Fruit fly (Drosophila melanogaster) whole organism, wandering third instar larva: ENCODE measurements around the gene Gs1l.
A peak's percentile ranks its signal among the peaks of the same experiment; 100 is the strongest.

Source experiments
- Abd-B ChIP-seq: fragments of >200 bp; optimal IDR thresholded peaks from 2 replicates; lab custom pipeline; 2017; ENCODE audit warnings: missing biosample characterization, missing genetic modification characterization
- CG32264 ChIP-seq: fragments of 200-800 bp; sonication (Bioruptor generic); optimal IDR thresholded peaks from 2 replicates; lab custom pipeline; 2016; ENCODE audit warnings: missing biosample characterization, missing genetic modification characterization
- CG9705 ChIP-seq: fragments of 200-800 bp; sonication (Bioruptor generic); optimal IDR thresholded peaks from 2 replicates; lab custom pipeline; 2018; ENCODE audit warnings: missing biosample characterization, mild to moderate bottlenecking, missing genetic modification characterization
- CrebA ChIP-seq: fragments of 200-800 bp; sonication (Bioruptor generic); optimal IDR thresholded peaks from 2 replicates; lab custom pipeline; 2016; ENCODE audit warnings: missing biosample characterization, mild to moderate bottlenecking, missing genetic modification characterization, borderline replicate concordance
- Dfd ChIP-seq: fragments of >200 bp; optimal IDR thresholded peaks from 2 replicates; lab custom pipeline; 2017; ENCODE audit warnings: missing biosample characterization, missing genetic modification characterization
- Dif ChIP-seq: fragments of 200-275, 200-300 bp; sonication (Bioruptor generic); optimal IDR thresholded peaks from 2 replicates; lab custom pipeline; 2018; ENCODE audit warnings: missing biosample characterization, missing genetic modification characterization; ENCODE audit not compliant: partially characterized antibody
- GATAd ChIP-seq: sonication (Bioruptor generic); optimal IDR thresholded peaks from 2 replicates; lab custom pipeline; 2016; ENCODE audit warnings: missing biosample characterization, missing genetic modification characterization
- HLH106 ChIP-seq: fragments of 200-800 bp; optimal IDR thresholded peaks from 3 replicates; lab custom pipeline; 2019; ENCODE audit warnings: missing biosample characterization, mild to moderate bottlenecking, missing genetic modification characterization, moderate library complexity
- Hnf4 ChIP-seq: fragments of 200-800 bp; sonication (Bioruptor generic); optimal IDR thresholded peaks from 2 replicates; lab custom pipeline; 2016; ENCODE audit warnings: missing biosample characterization, mild to moderate bottlenecking, missing genetic modification characterization
- Hr78 ChIP-seq: fragments of >200 bp; optimal IDR thresholded peaks from 2 replicates; lab custom pipeline; 2017; ENCODE audit warnings: missing biosample characterization, missing genetic modification characterization
- Hr83 ChIP-seq: fragments of 200-300 bp; sonication (Bioruptor generic); optimal IDR thresholded peaks from 2 replicates; lab custom pipeline; 2016; ENCODE audit warnings: missing biosample characterization, mild to moderate bottlenecking, missing genetic modification characterization, moderate library complexity; ENCODE audit not compliant: poor library complexity, severe bottlenecking
- Jra ChIP-seq: sonication (Bioruptor generic); optimal IDR thresholded peaks from 2 replicates; lab custom pipeline; 2016; ENCODE audit warnings: missing biosample characterization, missing genetic modification characterization
- Mio ChIP-seq: sonication (Bioruptor generic); optimal IDR thresholded peaks from 2 replicates; lab custom pipeline; 2016; ENCODE audit warnings: missing biosample characterization, missing genetic modification characterization
- Myc ChIP-seq: fragments of >200 bp; optimal IDR thresholded peaks from 2 replicates; lab custom pipeline; 2017
- N ChIP-seq: fragments of >200 bp; optimal IDR thresholded peaks from 2 replicates; lab custom pipeline; 2018; ENCODE audit warnings: missing biosample characterization, missing external identifiers, missing genetic modification characterization
- OdsH ChIP-seq: fragments of 200-800 bp; sonication (Bioruptor generic); optimal IDR thresholded peaks from 2 replicates; lab custom pipeline; 2016; ENCODE audit warnings: missing biosample characterization, mild to moderate bottlenecking, missing genetic modification characterization
- Rel ChIP-seq, 2 experiments: fragments of 200-800 bp; sonication (Bioruptor generic) in 1 of 2; optimal IDR thresholded peaks; 2 replicates in 1 of 2; 3 replicates in 1 of 2; lab custom pipeline; 2016 to 2019; ENCODE audit warnings: mild to moderate bottlenecking in 2 of 2, missing biosample characterization in 2 of 2, missing genetic modification characterization in 2 of 2, moderate library complexity in 1 of 2
- Sp1 ChIP-seq: fragments of 200-800 bp; sonication (Bioruptor generic); optimal IDR thresholded peaks from 3 replicates; lab custom pipeline; 2019; ENCODE audit warnings: missing biosample characterization, mild to moderate bottlenecking, missing genetic modification characterization, moderate library complexity
- Vsx2 ChIP-seq: fragments of 200-300, 225-300 bp; sonication (Bioruptor generic); optimal IDR thresholded peaks from 2 replicates; lab custom pipeline; 2018; ENCODE audit warnings: missing biosample characterization, missing genetic modification characterization; ENCODE audit not compliant: partially characterized antibody
- br ChIP-seq: fragments of 200-800 bp; sonication (Bioruptor generic); optimal IDR thresholded peaks from 2 replicates; lab custom pipeline; 2016; ENCODE audit warnings: missing biosample characterization, missing genetic modification characterization
- brk ChIP-seq: fragments of 200-800 bp; sonication (Bioruptor generic); optimal IDR thresholded peaks from 2 replicates; lab custom pipeline; 2016; ENCODE audit warnings: missing biosample characterization, mild to moderate bottlenecking, missing genetic modification characterization
- dl ChIP-seq, 2 experiments: fragments of 175-275, 200-275 bp in 1 of 2; fragments of 200-275 bp in 1 of 2; sonication (Bioruptor generic); optimal IDR thresholded peaks; lab custom pipeline; 2018; ENCODE audit warnings: mild to moderate bottlenecking in 2 of 2, missing biosample characterization in 2 of 2, missing genetic modification characterization in 2 of 2, moderate library complexity in 2 of 2; ENCODE audit not compliant: partially characterized antibody in 2 of 2, insufficient read depth in 1 of 2
- dmrt93B ChIP-seq: fragments of 200-800 bp; sonication (Bioruptor generic); optimal IDR thresholded peaks from 2 replicates; lab custom pipeline; 2018; ENCODE audit warnings: missing biosample characterization, mild to moderate bottlenecking, missing genetic modification characterization
- dsf ChIP-seq: sonication (Bioruptor generic); optimal IDR thresholded peaks from 2 replicates; lab custom pipeline; 2016; ENCODE audit warnings: missing biosample characterization, missing genetic modification characterization, borderline replicate concordance
- ey ChIP-seq: fragments of 200-800 bp; sonication (Bioruptor generic); optimal IDR thresholded peaks from 2 replicates; lab custom pipeline; 2016; ENCODE audit warnings: missing biosample characterization, missing genetic modification characterization
- foxo ChIP-seq, 2 experiments: fragments of 200-800 bp; sonication (Bioruptor generic); optimal IDR thresholded peaks; 2 replicates in 1 of 2; 3 replicates in 1 of 2; lab custom pipeline; 2016 to 2017; ENCODE audit warnings: missing biosample characterization in 2 of 2, missing genetic modification characterization in 2 of 2
- fru ChIP-seq: fragments of 200-800 bp; sonication (Bioruptor generic); optimal IDR thresholded peaks from 3 replicates; lab custom pipeline; 2016; ENCODE audit warnings: missing biosample characterization, mild to moderate bottlenecking, missing genetic modification characterization
- h ChIP-seq: fragments of 200-800 bp; sonication (Bioruptor generic); optimal IDR thresholded peaks from 3 replicates; lab custom pipeline; 2016; ENCODE audit warnings: missing biosample characterization, mild to moderate bottlenecking, missing genetic modification characterization
- jim ChIP-seq: fragments of 175-275, 200-325 bp; sonication (Bioruptor generic); optimal IDR thresholded peaks from 2 replicates; lab custom pipeline; 2016; ENCODE audit warnings: missing biosample characterization, mild to moderate bottlenecking, missing genetic modification characterization
- lola ChIP-seq: fragments of >200 bp; optimal IDR thresholded peaks from 2 replicates; lab custom pipeline; 2017; ENCODE audit warnings: missing biosample characterization, missing genetic modification characterization
- pan ChIP-seq: fragments of >200 bp; optimal IDR thresholded peaks from 2 replicates; lab custom pipeline; 2017
- psq ChIP-seq: fragments of 200-800 bp; sonication (Bioruptor generic); optimal IDR thresholded peaks from 3 replicates; lab custom pipeline; 2017; ENCODE audit warnings: missing biosample characterization, mild to moderate bottlenecking, missing genetic modification characterization, moderate library complexity
- rgr ChIP-seq: fragments of 200-800 bp; sonication (Bioruptor generic); optimal IDR thresholded peaks from 3 replicates; lab custom pipeline; 2016; ENCODE audit warnings: missing biosample characterization, mild to moderate bottlenecking, missing genetic modification characterization
- sage ChIP-seq: fragments of 200-800 bp; sonication (Bioruptor generic); optimal IDR thresholded peaks from 2 replicates; lab custom pipeline; 2016; ENCODE audit warnings: missing biosample characterization, mild to moderate bottlenecking, missing genetic modification characterization
- sv ChIP-seq: fragments of 200-800 bp; sonication (Bioruptor generic); optimal IDR thresholded peaks from 3 replicates; lab custom pipeline; 2016; ENCODE audit warnings: missing biosample characterization, missing genetic modification characterization
- tai ChIP-seq: sonication (Bioruptor generic); optimal IDR thresholded peaks from 2 replicates; lab custom pipeline; 2016; ENCODE audit warnings: missing biosample characterization, missing genetic modification characterization
- usp ChIP-seq: fragments of >200 bp; optimal IDR thresholded peaks from 2 replicates; lab custom pipeline; 2017; ENCODE audit warnings: missing biosample characterization, missing genetic modification characterization
- woc ChIP-seq: sonication (Bioruptor generic); optimal IDR thresholded peaks from 2 replicates; lab custom pipeline; 2016; ENCODE audit warnings: missing biosample characterization, mild to moderate bottlenecking, missing genetic modification characterization

Gs1l gene

DNA sequence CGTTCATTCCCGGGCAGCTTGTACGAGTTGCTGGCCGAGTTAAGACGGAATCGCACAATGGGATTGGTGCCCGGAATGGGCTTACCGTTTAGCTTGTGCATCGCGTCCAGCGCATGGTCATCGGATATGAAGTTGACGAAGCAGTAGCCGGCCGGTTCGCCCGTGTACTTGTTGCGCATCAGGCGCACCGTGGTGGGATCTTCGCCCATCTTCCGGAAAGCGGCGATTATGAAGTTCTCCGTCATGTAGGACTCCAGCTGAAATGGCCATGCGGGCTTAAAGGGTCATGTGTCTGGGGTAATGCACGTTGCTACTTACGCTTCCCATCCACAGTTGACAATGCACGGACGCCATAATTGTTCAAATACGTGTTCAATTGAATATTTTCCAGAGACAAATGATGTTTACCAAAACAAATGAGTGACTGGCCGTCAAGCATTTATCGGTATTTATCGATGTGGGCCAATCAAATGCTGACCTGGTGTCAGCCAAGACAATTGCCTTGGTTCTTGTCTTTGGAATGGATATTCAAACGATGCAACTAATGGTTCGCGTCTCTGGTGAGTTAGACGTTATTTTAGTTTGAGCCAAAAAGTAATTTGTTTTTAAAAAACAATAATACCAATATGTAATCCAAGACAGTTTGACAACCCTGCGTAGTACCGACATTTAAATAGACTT, 2.5 kb downstream of the Gs1l start, which contains the start of the genes Secp43 and ND-B8:
Secp43 (minus strand) TSS at position 445 of the 681 bp plus-strand sequence.
ND-B8 (plus strand) TSS at position 618 of the 681 bp plus-strand sequence.
- TF ChIP-seq Myc (lab: Kevin White, UChicago): peak; percentile 49
- no peak for TF ChIP-seq Jra
- TF ChIP-seq jim: no peak
- TF ChIP-seq rgr (GFP tag; lab: Kevin White, UChicago): peak; percentile 15
- TF ChIP-seq brk (GFP tag; lab: Kevin White, UChicago): no peak
- no peak for TF ChIP-seq psq

DNA sequence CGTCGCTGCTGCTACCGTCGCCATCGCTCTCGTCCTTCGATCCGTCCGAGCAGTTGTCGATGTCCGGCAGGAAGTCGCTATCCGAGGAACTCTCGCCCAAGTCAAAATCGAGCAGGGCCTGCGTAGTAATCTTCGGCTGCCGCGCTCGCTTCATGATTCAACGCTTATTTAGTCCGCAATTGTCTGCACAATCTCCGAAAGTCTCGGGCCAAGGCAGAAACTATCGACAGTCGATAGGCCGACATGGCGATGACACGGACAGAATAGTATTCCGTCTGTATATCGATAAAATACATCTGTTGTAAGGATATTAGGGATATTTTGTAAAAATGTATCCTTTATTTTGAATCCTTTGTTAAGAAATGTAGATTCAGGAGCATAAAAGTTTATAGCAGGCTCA, 3.8 kb downstream of the Gs1l start, which contains the start of gene CG15439:
CG15439 (minus strand) TSS at position 241 of the 400 bp plus-strand sequence.
- TF ChIP-seq sage (GFP tag; lab: Kevin White, UChicago): no peak
- no peak for TF ChIP-seq dmrt93B
- no peak for TF ChIP-seq fru
- no peak for TF ChIP-seq dsf
- no peak for TF ChIP-seq br
- no peak for TF ChIP-seq sv (GFP tag; lab: Kevin White, UChicago)
- no peak for TF ChIP-seq Sp1 (GFP tag; lab: Kevin White, UChicago)
- TF ChIP-seq CG32264 (GFP tag; lab: Kevin White, UChicago): no peak
- no peak for TF ChIP-seq rgr (GFP tag; lab: Kevin White, UChicago)
- no peak for TF ChIP-seq Hr78 (GFP tag; lab: Kevin White, UChicago)
- TF ChIP-seq lola (GFP tag; lab: Kevin White, UChicago): no peak
- no peak for TF ChIP-seq HLH106 (tag; lab: Kevin White, UChicago)
- no peak for TF ChIP-seq foxo (GFP tag; optimal IDR thresholded peaks at IDR 0.05; lab: Kevin White, UChicago)
- TF ChIP-seq CG9705 (GFP tag; lab: Kevin White, UChicago): no peak
- no peak for TF ChIP-seq Dfd (GFP tag; lab: Kevin White, UChicago)
- no peak for TF ChIP-seq CrebA (GFP tag; lab: Kevin White, UChicago)
- TF ChIP-seq N: no peak
- TF ChIP-seq jim: no peak

DNA sequence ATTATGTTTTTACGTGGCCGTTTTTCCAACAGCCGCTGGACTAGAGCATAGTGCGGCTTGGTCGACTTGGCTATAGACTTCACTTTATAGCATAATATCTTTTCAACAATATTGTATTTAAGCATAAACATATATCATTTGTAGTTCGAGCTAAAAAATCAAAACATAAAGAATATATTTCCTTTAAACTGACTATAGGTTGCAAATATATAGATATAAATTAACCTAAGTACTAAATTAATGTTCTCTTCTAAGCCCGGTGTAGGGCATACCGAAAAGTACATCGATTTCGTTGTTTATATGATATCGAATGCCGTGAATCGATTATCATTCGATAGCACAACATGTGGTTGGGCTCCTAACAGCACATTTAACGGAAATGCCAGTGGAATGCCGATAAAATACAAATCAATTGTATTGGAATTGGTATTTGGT, 8.0 kb downstream of the Gs1l start, which contains the start of gene MFS18:
MFS18 (minus strand) TSS at position 54 of the 435 bp plus-strand sequence.
- TF ChIP-seq br (peak; percentile 87), Mio (GFP tag; lab: Kevin White, UChicago) (no peak), dl (GFP tag; optimal IDR thresholded peaks at IDR 0.05; lab: Kevin White, UChicago; ENCODE audit: insufficient read depth in 1 of 2, partially characterized antibody in 2 of 2) (no peak), lola (GFP tag; lab: Kevin White, UChicago) (no peak), ey (GFP tag; lab: Kevin White, UChicago) (peak; percentile 87), HLH106 (tag; lab: Kevin White, UChicago) (peak; percentile 97), usp (GFP tag; lab: Kevin White, UChicago) (no peak), jim (no peak), rgr (GFP tag; lab: Kevin White, UChicago) (peak; percentile 96), h (GFP tag; lab: Kevin White, UChicago) (peak; percentile 96), fru (peak; percentile 92), Abd-B (GFP tag; lab: Kevin White, UChicago) (no peak), psq (peak; percentile 95), foxo (GFP tag; optimal IDR thresholded peaks at IDR 0.05; lab: Kevin White, UChicago) (peak; percentile 56 to 96), dmrt93B (peak; percentile 97), GATAd (GFP tag; lab: Kevin White, UChicago) (peak; percentile 77), Vsx2 (no peak), woc (GFP tag; lab: Kevin White, UChicago) (peak; percentile 87), CG9705 (GFP tag; lab: Kevin White, UChicago) (peak; percentile 87), OdsH (GFP tag; lab: Kevin White, UChicago) (peak; percentile 97), Sp1 (GFP tag; lab: Kevin White, UChicago) (peak; percentile 94), Myc (lab: Kevin White, UChicago) (peak; percentile 77), CG32264 (GFP tag; lab: Kevin White, UChicago) (peak; percentile 79), Hr83 (GFP tag; lab: Kevin White, UChicago) (peak; percentile 50), Hr78 (GFP tag; lab: Kevin White, UChicago) (no peak), brk (GFP tag; lab: Kevin White, UChicago) (no peak), tai (GFP tag; lab: Kevin White, UChicago) (no peak), Hnf4 (GFP tag; lab: Kevin White, UChicago) (no peak), sv (GFP tag; lab: Kevin White, UChicago) (peak; percentile 97), Dif (GFP tag; lab: Kevin White, UChicago) (no peak), sage (GFP tag; lab: Kevin White, UChicago) (peak; percentile 95), N (no peak), Rel (GFP tag; optimal IDR thresholded peaks at IDR 0.05; lab: Kevin White, UChicago) (peak; percentile 39), Rel (tag; optimal IDR thresholded peaks at IDR 0.05; lab: Kevin White, UChicago) (peak; percentile 60), pan (lab: Kevin White, UChicago) (no peak), dsf (peak; percentile 89), CrebA (GFP tag; lab: Kevin White, UChicago) (no peak)
